Worm (Caenorhabditis elegans) whole organism, late embryonic: ENCODE measurements around the gene C07G3.8.

Experiments
- C38D4.7 ChIP-seq: fragments of 200-800 bp; sonication (Bioruptor generic); optimal IDR thresholded peaks from 2 replicates; lab custom pipeline; 2018; ENCODE audit warnings: mild to moderate bottlenecking, missing genetic modification characterization, moderate library complexity, missing compliant biosample characterization
- K02D7.2 ChIP-seq: sonication (generic microtip); optimal IDR thresholded peaks from 2 replicates; lab custom pipeline; 2017; ENCODE audit warnings: mild to moderate bottlenecking, missing genetic modification characterization, missing compliant biosample characterization
- K09A11.1 ChIP-seq: sonication (generic microtip); optimal IDR thresholded peaks from 2 replicates; lab custom pipeline; 2017; ENCODE audit warnings: antibody characterized with exemption, mild to moderate bottlenecking, missing genetic modification characterization, missing compliant biosample characterization; ENCODE audit not compliant: insufficient read depth
- Y22D7AL.16 ChIP-seq: sonication (generic microtip); optimal IDR thresholded peaks from 2 replicates; lab custom pipeline; 2016; ENCODE audit warnings: missing genetic modification characterization, missing compliant biosample characterization
- ahr-1 ChIP-seq: sonication (generic microtip); optimal IDR thresholded peaks from 2 replicates; lab custom pipeline; 2016; ENCODE audit warnings: missing genetic modification characterization, missing compliant biosample characterization
- ama-1 ChIP-seq: fragments of 150-350 bp; optimal IDR thresholded peaks from 2 replicates; lab custom pipeline; 2014
- ceh-18 ChIP-seq: sonication (generic microtip); optimal IDR thresholded peaks from 2 replicates; lab custom pipeline; 2016; ENCODE audit warnings: missing genetic modification characterization, missing compliant biosample characterization
- ceh-19 ChIP-seq: fragments of 200-800 bp; sonication (Bioruptor generic); optimal IDR thresholded peaks from 2 replicates; lab custom pipeline; 2018; ENCODE audit warnings: mild to moderate bottlenecking, missing genetic modification characterization, missing compliant biosample characterization
- ceh-2 ChIP-seq: sonication (generic microtip); optimal IDR thresholded peaks from 2 replicates; lab custom pipeline; 2016; ENCODE audit warnings: missing genotype, missing genetic modification characterization, missing compliant biosample characterization
- ceh-22 ChIP-seq: sonication (generic microtip); optimal IDR thresholded peaks from 2 replicates; lab custom pipeline; 2017; ENCODE audit warnings: missing biosample characterization, missing genetic modification characterization
- ceh-24 ChIP-seq: sonication (generic microtip); optimal IDR thresholded peaks from 2 replicates; lab custom pipeline; 2016; ENCODE audit warnings: mild to moderate bottlenecking, missing genetic modification characterization, missing compliant biosample characterization
- ceh-30 ChIP-seq: fragments of 150-350 bp; optimal IDR thresholded peaks from 2 replicates; lab custom pipeline; 2014; ENCODE audit warnings: missing biosample characterization, missing genetic modification characterization
- ceh-34 ChIP-seq: sonication (generic microtip); optimal IDR thresholded peaks from 2 replicates; lab custom pipeline; 2016; ENCODE audit warnings: mild to moderate bottlenecking, missing genetic modification characterization, missing compliant biosample characterization
- ceh-9 ChIP-seq: sonication (generic microtip); optimal IDR thresholded peaks from 2 replicates; lab custom pipeline; 2016; ENCODE audit warnings: mild to moderate bottlenecking, missing genetic modification characterization, inconsistent platforms, missing compliant biosample characterization
- dve-1 ChIP-seq: sonication (generic microtip); optimal IDR thresholded peaks from 2 replicates; lab custom pipeline; 2017; ENCODE audit warnings: antibody characterized with exemption, mild to moderate bottlenecking, missing genetic modification characterization, missing compliant biosample characterization
- elt-4 ChIP-seq: sonication (generic microtip); optimal IDR thresholded peaks from 2 replicates; lab custom pipeline; 2016; ENCODE audit warnings: missing genetic modification characterization, missing compliant biosample characterization
- ets-4 ChIP-seq: sonication (generic microtip); optimal IDR thresholded peaks from 2 replicates; lab custom pipeline; 2016; ENCODE audit warnings: missing genetic modification characterization, missing compliant biosample characterization
- eyg-1 ChIP-seq: sonication (generic microtip); optimal IDR thresholded peaks from 2 replicates; lab custom pipeline; 2016; ENCODE audit warnings: missing genotype, missing genetic modification characterization, missing compliant biosample characterization
- fkh-10 ChIP-seq: fragments of 150-350 bp; optimal IDR thresholded peaks from 2 replicates; lab custom pipeline; 2014; ENCODE audit warnings: missing biosample characterization, missing genetic modification reagents, missing genetic modification characterization
- hlh-13 ChIP-seq: fragments of 200-800 bp; sonication (Bioruptor generic); optimal IDR thresholded peaks from 2 replicates; lab custom pipeline; 2018; ENCODE audit warnings: mild to moderate bottlenecking, missing genetic modification characterization, missing compliant biosample characterization
- hlh-15 ChIP-seq: sonication (generic microtip); optimal IDR thresholded peaks from 2 replicates; lab custom pipeline; 2016; ENCODE audit warnings: missing genetic modification characterization, missing compliant biosample characterization
- hlh-6 ChIP-seq: sonication (generic microtip); optimal IDR thresholded peaks from 2 replicates; lab custom pipeline; 2016; ENCODE audit warnings: missing genotype, missing genetic modification characterization, missing compliant biosample characterization
- lim-6 ChIP-seq: sonication (generic microtip); optimal IDR thresholded peaks from 2 replicates; lab custom pipeline; 2016; ENCODE audit warnings: missing genetic modification characterization, missing compliant biosample characterization
- mec-3 ChIP-seq: sonication (generic microtip); optimal IDR thresholded peaks from 2 replicates; lab custom pipeline; 2016; ENCODE audit warnings: borderline replicate concordance, missing genetic modification characterization, missing compliant biosample characterization
- nhr-232 ChIP-seq: sonication (generic microtip); optimal IDR thresholded peaks from 2 replicates; lab custom pipeline; 2016; ENCODE audit warnings: missing genetic modification characterization, missing compliant biosample characterization
- npax-4 ChIP-seq: sonication (generic microtip); optimal IDR thresholded peaks from 2 replicates; lab custom pipeline; 2016; ENCODE audit warnings: missing genetic modification characterization, missing compliant biosample characterization
- pag-3 ChIP-seq: sonication (generic microtip); optimal IDR thresholded peaks from 2 replicates; lab custom pipeline; 2016; ENCODE audit warnings: missing compliant biosample characterization, missing genetic modification characterization, borderline replicate concordance
- pat-9 ChIP-seq: fragments of 200-800 bp; sonication (Bioruptor generic); optimal IDR thresholded peaks from 2 replicates; lab custom pipeline; 2018; ENCODE audit warnings: mild to moderate bottlenecking, missing genetic modification characterization, moderate library complexity, missing compliant biosample characterization
- pha-2 ChIP-seq: sonication (generic microtip); optimal IDR thresholded peaks from 2 replicates; lab custom pipeline; 2017; ENCODE audit warnings: mild to moderate bottlenecking, missing genetic modification characterization, missing compliant biosample characterization
- pha-4 ChIP-seq: fragments of 150-350 bp; optimal IDR thresholded peaks from 2 replicates; lab custom pipeline; 2018; ENCODE audit warnings: missing biosample characterization, missing genetic modification reagents, missing genetic modification characterization
- pqm-1 ChIP-seq: sonication (generic microtip); optimal IDR thresholded peaks from 2 replicates; lab custom pipeline; 2016; ENCODE audit warnings: missing genetic modification characterization, missing compliant biosample characterization
- pros-1 ChIP-seq: fragments of 150-350 bp; optimal IDR thresholded peaks from 2 replicates; lab custom pipeline; 2014; ENCODE audit warnings: missing biosample characterization, missing genetic modification reagents, missing genetic modification characterization
- ref-2 ChIP-seq: sonication (generic microtip); optimal IDR thresholded peaks from 2 replicates; lab custom pipeline; 2016; ENCODE audit warnings: missing genetic modification characterization, missing compliant biosample characterization
- sdc-2 ChIP-seq: sonication (generic microtip); optimal IDR thresholded peaks from 2 replicates; lab custom pipeline; 2016; ENCODE audit warnings: missing genotype, missing genetic modification characterization, missing compliant biosample characterization
- sox-2 ChIP-seq: fragments of 200-800 bp; sonication (Bioruptor generic); IDR thresholded peaks from 2 replicates; pipeline ENCODE4 v1.3.6; 2022; ENCODE audit warnings: missing genetic modification reagents, missing genetic modification characterization, missing compliant biosample characterization
- syd-9 ChIP-seq: sonication (generic microtip); optimal IDR thresholded peaks from 2 replicates; lab custom pipeline; 2016; ENCODE audit warnings: mild to moderate bottlenecking, missing genetic modification characterization, moderate library complexity, missing compliant biosample characterization
- tbx-2 ChIP-seq: sonication (generic microtip); optimal IDR thresholded peaks from 2 replicates; lab custom pipeline; 2016; ENCODE audit warnings: missing genetic modification characterization, missing compliant biosample characterization
- ttx-3 ChIP-seq: sonication (generic microtip); optimal IDR thresholded peaks from 2 replicates; lab custom pipeline; 2016; ENCODE audit warnings: missing genetic modification reagents, missing genetic modification characterization, missing compliant biosample characterization
- unc-3 ChIP-seq, 2 experiments: fragments of 200-800 bp in 1 of 2; sonication (Bioruptor generic) in 1 of 2; sonication (generic microtip) in 1 of 2; conservative IDR thresholded peaks in 1 of 2; optimal IDR thresholded peaks in 1 of 2; 2 replicates each; pipeline versions ENCODE4 v1.3.6 to Lab custom; 2016 to 2022; ENCODE audit warnings: missing compliant biosample characterization in 2 of 2, missing genetic modification characterization in 2 of 2, missing genetic modification reagents in 1 of 2
- unc-42 ChIP-seq: sonication (generic microtip); optimal IDR thresholded peaks from 2 replicates; lab custom pipeline; 2016; ENCODE audit warnings: missing genotype, missing genetic modification characterization, missing compliant biosample characterization
- unc-55 ChIP-seq: sonication (generic microtip); optimal IDR thresholded peaks from 2 replicates; lab custom pipeline; 2017; ENCODE audit warnings: missing biosample characterization, missing genetic modification reagents, missing genetic modification characterization
- zip-5 ChIP-seq: sonication (generic microtip); optimal IDR thresholded peaks from 2 replicates; lab custom pipeline; 2016; ENCODE audit warnings: missing genetic modification characterization, missing compliant biosample characterization
- ztf-16 ChIP-seq: sonication (generic microtip); optimal IDR thresholded peaks from 2 replicates; lab custom pipeline; 2017; ENCODE audit warnings: missing genetic modification characterization, missing compliant biosample characterization

Gene C07G3.8

ce11 chrV:3502038-3502437, at the start of gene C07G3.8, which contains the start of gene C07G3.10:
C07G3.8 (minus strand) TSS chrV:3502138.
C07G3.10 (plus strand) TSS chrV:3502307.
- TF ChIP-seq zip-5 (tag; lab: Kevin White, UChicago) (no peak), tbx-2 (tag; lab: Kevin White, UChicago) (no peak), sdc-2 (tag; lab: Kevin White, UChicago) (no peak), unc-55 (GFP tag; lab: Kevin White, UChicago) (no peak), elt-4 (tag; lab: Kevin White, UChicago) (no peak), pha-2 (tag; lab: Kevin White, UChicago) (no peak), ceh-30 (tag; lab: Kevin White, UChicago) (no peak), pat-9 (no peak), hlh-15 (tag; lab: Kevin White, UChicago) (no peak), pros-1 (tag; lab: Kevin White, UChicago) (no peak), fkh-10 (GFP tag; lab: Kevin White, UChicago) (no peak), ceh-9 (tag; lab: Kevin White, UChicago) (no peak), ahr-1 (tag; lab: Kevin White, UChicago) (no peak), unc-3 (GFP tag; conservative IDR thresholded peaks at IDR 0.05; lab: Robert Waterston, UW) (no peak), unc-3 (tag; optimal IDR thresholded peaks at IDR 0.05; lab: Kevin White, UChicago) (no peak), ceh-22 (tag; lab: Kevin White, UChicago) (no peak), ceh-34 (tag; lab: Kevin White, UChicago) (no peak), sox-2 (GFP tag; lab: Robert Waterston, UW) (no peak)

ce11 chrV:3549553-3549952, 47.6 kb upstream of the C07G3.8 start, which contains the start of gene sri-21:
sri-21 (plus strand) TSS chrV:3549853.
- TF ChIP-seq ztf-16 (tag; lab: Kevin White, UChicago): no peak
- TF ChIP-seq eyg-1 (tag; lab: Kevin White, UChicago): no peak
- TF ChIP-seq ceh-18 (tag; lab: Kevin White, UChicago): no peak
- TF ChIP-seq ets-4 (tag; lab: Kevin White, UChicago): no peak
- no peak for TF ChIP-seq C38D4.7 (GFP tag; lab: Kevin White, UChicago)
- TF ChIP-seq ceh-2 (tag; lab: Kevin White, UChicago): no peak
- TF ChIP-seq unc-42 (tag; lab: Kevin White, UChicago): no peak
- no peak for TF ChIP-seq pqm-1
- no peak for TF ChIP-seq nhr-232 (tag; lab: Kevin White, UChicago)

- no peak for TF ChIP-seq dve-1
- TF ChIP-seq pha-4 (tag; lab: Kevin White, UChicago): no peak
- no peak for TF ChIP-seq ceh-24 (tag; lab: Kevin White, UChicago)
- TF ChIP-seq eyg-1 (tag; lab: Kevin White, UChicago): no peak
- no peak for TF ChIP-seq lim-6 (tag; lab: Kevin White, UChicago)
- TF ChIP-seq npax-4 (tag; lab: Kevin White, UChicago): no peak
- TF ChIP-seq Y22D7AL.16 (tag; lab: Kevin White, UChicago): no peak
- no peak for TF ChIP-seq pat-9
- TF ChIP-seq ref-2 (tag; lab: Kevin White, UChicago): no peak
Measured at ce11 chrV:3548798-3549197, 46.9 kb upstream of the C07G3.8 start, which contains the start of gene srw-130. srw-130 (minus strand) TSS chrV:3548898.

ce11 chrV:3546517-3546916, 44.6 kb upstream of the C07G3.8 start, which contains the start of gene srbc-68:
srbc-68 (minus strand) TSS chrV:3546617.
- TF ChIP-seq ceh-19 (GFP tag; lab: Kevin White, UChicago) (no peak), pag-3 (tag; lab: Kevin White, UChicago) (no peak), nhr-232 (tag; lab: Kevin White, UChicago) (no peak), hlh-13 (no peak), ttx-3 (tag; lab: Kevin White, UChicago) (no peak), ets-4 (tag; lab: Kevin White, UChicago) (no peak), unc-42 (tag; lab: Kevin White, UChicago) (no peak), ama-1 (lab: Kevin White, UChicago) (no peak), hlh-6 (tag; lab: Kevin White, UChicago) (no peak), mec-3 (tag; lab: Kevin White, UChicago) (no peak), ceh-22 (tag; lab: Kevin White, UChicago) (no peak), K09A11.1 (no peak), ceh-30 (tag; lab: Kevin White, UChicago) (no peak), ref-2 (tag; lab: Kevin White, UChicago) (no peak), K02D7.2 (tag; lab: Kevin White, UChicago) (no peak), syd-9 (no peak), ztf-16 (tag; lab: Kevin White, UChicago) (no peak)
